Worm (Caenorhabditis elegans): Measurements from ENCODE around the gene str-102.

The str-102 gene

ce11 chrV:15377903-15378302 lies 6.9 kb upstream of the str-102 start, which contains the start of gene srh-122:
Gene srh-122, minus strand, starts transcription at chrV:15378003.
- no peak for TF ChIP-seq nhr-77 (tag; optimal IDR thresholded peaks at IDR 0.05)
- TF ChIP-seq ztf-7 (tag; optimal IDR thresholded peaks at IDR 0.05) = no peak
- TF ChIP-seq ZK546.5 (tag; optimal IDR thresholded peaks at IDR 0.05) = no peak

ce11 chrV:15379817-15380216 lies 5.0 kb upstream of the str-102 start, which contains the start of gene srh-251:
Gene srh-251, minus strand, starts transcription at chrV:15379917.
- no peak for TF ChIP-seq dmd-6 (GFP tag; IDR thresholded peaks at IDR 0.05)
- no peak for TF ChIP-seq Y5F2A.4 (GFP tag; optimal IDR thresholded peaks at IDR 0.05)
- TF ChIP-seq nhr-6 (tag; optimal IDR thresholded peaks at IDR 0.05) = no peak
- TF ChIP-seq madf-5 (GFP tag; IDR thresholded peaks at IDR 0.05) = no peak
- no peak for TF ChIP-seq mes-2 (tag; optimal IDR thresholded peaks at IDR 0.05; ENCODE audit: poor library complexity, severe bottlenecking)

DNA sequence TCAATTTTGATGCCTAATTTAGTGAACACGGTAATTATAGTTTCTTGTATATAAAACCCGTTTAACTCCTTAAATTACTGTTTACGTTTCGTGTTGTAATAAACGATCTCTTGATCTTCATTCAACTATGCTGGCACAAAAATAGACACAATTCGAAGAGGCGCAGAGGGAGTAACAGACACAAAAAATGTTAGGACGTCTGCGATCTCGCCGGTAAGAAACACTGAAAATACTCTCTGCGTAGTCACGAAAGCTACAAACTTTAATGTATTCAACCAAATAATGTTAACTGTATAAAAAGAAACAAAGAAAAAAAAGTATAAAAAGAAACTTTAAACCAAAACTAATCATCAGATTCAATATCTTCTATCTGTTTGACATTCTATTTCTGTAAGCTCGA lies 4.0 kb upstream of the str-102 start, which contains the start of gene dhs-23:
Gene dhs-23 (plus strand): TSS at position 363 of the 400 bp plus-strand sequence.
- TF ChIP-seq ceh-44 (GFP tag; IDR thresholded peaks at IDR 0.05) (no peak), unc-130 (GFP tag; optimal IDR thresholded peaks at IDR 0.05) (no peak), nhr-42 (GFP tag; IDR thresholded peaks at IDR 0.05) (no peak), dpl-1 (GFP tag; optimal IDR thresholded peaks at IDR 0.05) (no peak), nhr-111 (GFP tag; optimal IDR thresholded peaks at IDR 0.05) (no peak), duxl-1 (tag; optimal IDR thresholded peaks at IDR 0.05; ENCODE audit: poor library complexity) (no peak), nhr-28 (tag; optimal IDR thresholded peaks at IDR 0.05) (peak; percentile 93), nhr-77 (tag; optimal IDR thresholded peaks at IDR 0.05) (peak; percentile 81), pqm-1 (tag; optimal IDR thresholded peaks at IDR 0.05) (peak; percentile 12), daf-16 (GFP tag; optimal IDR thresholded peaks at IDR 0.05) (no peak), daf-16 (tag; optimal IDR thresholded peaks at IDR 0.05) (peak; percentile 69), ZK337.2 (GFP tag; IDR thresholded peaks at IDR 0.05) (no peak), attf-4 (tag; optimal IDR thresholded peaks at IDR 0.05) (no peak), hlh-11 (tag; optimal IDR thresholded peaks at IDR 0.05) (no peak), nhr-41 (GFP tag; IDR thresholded peaks at IDR 0.05) (no peak), pha-4 (GFP tag; IDR thresholded peaks at IDR 0.05) (no peak), pha-4 (tag; optimal IDR thresholded peaks at IDR 0.05) (no peak), Y105C5A.15 (GFP tag; IDR thresholded peaks at IDR 0.05) (no peak)

ce11 chrV:15383739-15384138 lies 1.1 kb upstream of the str-102 start, which contains the start of gene str-88:
Gene str-88, minus strand, starts transcription at chrV:15383839.
- TF ChIP-seq nhr-28 (tag; optimal IDR thresholded peaks at IDR 0.05) (no peak), hlh-30 (tag; optimal IDR thresholded peaks at IDR 0.05; ENCODE audit: insufficient read depth) (no peak), spr-1 (tag; optimal IDR thresholded peaks at IDR 0.05) (no peak)

- TF ChIP-seq mxl-3 (GFP tag; optimal IDR thresholded peaks at IDR 0.05) = no peak
- TF ChIP-seq php-3 (GFP tag; IDR thresholded peaks at IDR 0.05) = 0 out of 2 replicates have a peak, but pooled peaks have one; percentile 24
- TF ChIP-seq nhr-237 (tag; optimal IDR thresholded peaks at IDR 0.05) = no peak
- no peak for TF ChIP-seq ceh-28 (tag; optimal IDR thresholded peaks at IDR 0.05)
Observed at ce11 chrV:15388820-15389384, 4.1 kb downstream of the str-102 start, which contains the start of gene srh-170. Gene srh-170, minus strand, starts transcription at chrV:15388870.

ce11 chrV:15392064-15392463 lies 7.2 kb downstream of the str-102 start:
- no peak for TF ChIP-seq dmd-9 (GFP tag; IDR thresholded peaks at IDR 0.05)
- no peak for TF ChIP-seq ceh-82 (tag; optimal IDR thresholded peaks at IDR 0.05)
- no peak for TF ChIP-seq madf-9 (GFP tag; conservative IDR thresholded peaks at IDR 0.05)
- TF ChIP-seq Y75B8A.6 (GFP tag; IDR thresholded peaks at IDR 0.05) = no peak
- TF ChIP-seq tra-1 (GFP tag; IDR thresholded peaks at IDR 0.05) = no peak
- TF ChIP-seq lin-1 (GFP tag; IDR thresholded peaks at IDR 0.05) = no peak
- TF ChIP-seq lin-38 (GFP tag; IDR thresholded peaks at IDR 0.05) = peak; percentile 53
- TF ChIP-seq ces-1 (GFP tag; optimal IDR thresholded peaks at IDR 0.05) = no peak
- TF ChIP-seq hif-1 (tag; optimal IDR thresholded peaks at IDR 0.05) = no peak

All from whole organism, L4 larva.